Fruit fly (Drosophila melanogaster): ENCODE measurements around the gene CG15803.

dm6 chr3R:18381014-18381512, 20.5 kb upstream of the CG15803 start, which contains the start of gene CG7675:
- TF ChIP-seq Clk (GFP tag; optimal IDR thresholded peaks at IDR 0.05) (no peak), bab1 (GFP tag; optimal IDR thresholded peaks at IDR 0.05) (peak; percentile 52), kay (GFP tag; ENCODE audit: borderline replicate concordance) (no peak), CG5204 (GFP tag; optimal IDR thresholded peaks at IDR 0.05) (no peak), CG7101 (tag; optimal IDR thresholded peaks at IDR 0.05) (no peak), pad (GFP tag; optimal IDR thresholded peaks at IDR 0.05) (no peak), Mnt (GFP tag; optimal IDR thresholded peaks at IDR 0.05) (no peak), CG14711 (tag; optimal IDR thresholded peaks at IDR 0.05) (no peak), Hr96 (GFP tag; optimal IDR thresholded peaks at IDR 0.05) (no peak), cnc (optimal IDR thresholded peaks at IDR 0.05) (no peak), CG33017 (tag; optimal IDR thresholded peaks at IDR 0.05) (no peak)

All from whole organism, adult.